Fruit fly (Drosophila melanogaster) whole organism, embryonic: ENCODE data around the gene CG6652.
A peak's percentile ranks its signal among the peaks of the same experiment; 100 is the strongest.

Experiments
- CG12071 ChIP-seq: fragments of 200-800 bp; sonication (Bioruptor generic); optimal IDR thresholded peaks from 3 replicates; lab custom pipeline; 2018; ENCODE audit warnings: missing biosample characterization, mild to moderate bottlenecking, missing genetic modification characterization
- CG14965 ChIP-seq: fragments of 200-800 bp; sonication (Bioruptor generic); optimal IDR thresholded peaks from 2 replicates; lab custom pipeline; 2016; ENCODE audit warnings: missing biosample characterization, missing genetic modification characterization, borderline replicate concordance
- CG1529 ChIP-seq: fragments of 200-800 bp; sonication (Bioruptor generic); optimal IDR thresholded peaks from 3 replicates; lab custom pipeline; 2018; ENCODE audit warnings: missing biosample characterization, missing genetic modification characterization
- CG1602 ChIP-seq: fragments of 200-800 bp; sonication (Bioruptor generic); optimal IDR thresholded peaks from 3 replicates; lab custom pipeline; 2016; ENCODE audit warnings: missing biosample characterization, missing genetic modification characterization
- CG1603 ChIP-seq: fragments of 200-800 bp; sonication (Bioruptor generic); optimal IDR thresholded peaks from 2 replicates; lab custom pipeline; 2019; ENCODE audit warnings: missing biosample characterization, mild to moderate bottlenecking, missing genetic modification characterization, moderate library complexity
- CG18599 ChIP-seq: fragments of 200-800 bp; sonication (Bioruptor generic); optimal IDR thresholded peaks from 3 replicates; lab custom pipeline; 2017; ENCODE audit warnings: missing biosample characterization, missing genetic modification characterization, mild to moderate bottlenecking, moderate library complexity, missing genetic modification reagents
- CG2678 ChIP-seq: fragments of 200-800 bp; sonication (Bioruptor generic); optimal IDR thresholded peaks from 3 replicates; lab custom pipeline; 2019; ENCODE audit warnings: missing biosample characterization, mild to moderate bottlenecking, missing genetic modification characterization, moderate library complexity
- CG30403 ChIP-seq: fragments of 200-800 bp; sonication (Bioruptor generic); optimal IDR thresholded peaks from 3 replicates; lab custom pipeline; 2016; ENCODE audit warnings: missing biosample characterization, missing genetic modification characterization
- CG31224 ChIP-seq: fragments of 200-800 bp; sonication (Bioruptor generic); IDR thresholded peaks from 2 replicates; pipeline ENCODE4 v1.3.6; 2022; ENCODE audit warnings: missing biosample characterization, missing genetic modification characterization
- CG3847 ChIP-seq: fragments of 200-800 bp; sonication (Bioruptor generic); IDR thresholded peaks from 2 replicates; pipeline ENCODE4 v1.3.6; 2022; ENCODE audit warnings: missing biosample characterization, missing genetic modification characterization
- CG4360 ChIP-seq: fragments of 200-800 bp; sonication (Bioruptor generic); IDR thresholded peaks from 2 replicates; pipeline ENCODE4 v1.3.6; 2022; ENCODE audit warnings: missing biosample characterization, missing genetic modification characterization
- CG6175 ChIP-seq: fragments of 200-800 bp; sonication (Bioruptor generic); IDR thresholded peaks from 3 replicates; pipeline ENCODE4 v1.3.6; 2022; ENCODE audit warnings: missing biosample characterization, missing genetic modification characterization
- CG6854 ChIP-seq: fragments of 200-800 bp; sonication (Bioruptor generic); optimal IDR thresholded peaks from 3 replicates; lab custom pipeline; 2017; ENCODE audit warnings: missing biosample characterization, mild to moderate bottlenecking, missing genetic modification characterization
- CG8388 ChIP-seq: fragments of 200-800 bp; sonication (Bioruptor generic); optimal IDR thresholded peaks from 2 replicates; lab custom pipeline; 2019; ENCODE audit warnings: missing biosample characterization, mild to moderate bottlenecking, missing genetic modification characterization, moderate library complexity
- Doc3 ChIP-seq: fragments of 200-800 bp; sonication (Bioruptor generic); IDR thresholded peaks from 3 replicates; pipeline ENCODE4 v1.3.6; 2022; ENCODE audit warnings: missing biosample characterization, missing genetic modification characterization; ENCODE audit not compliant: partially characterized antibody
- Dref ChIP-seq: fragments of 200-800 bp; sonication (Bioruptor generic); IDR thresholded peaks from 2 replicates; pipeline ENCODE4 v1.3.6; 2022; ENCODE audit warnings: missing biosample characterization, missing genetic modification characterization
- Fer2 ChIP-seq: fragments of 200-800 bp; sonication (Bioruptor generic); optimal IDR thresholded peaks from 2 replicates; lab custom pipeline; 2018; ENCODE audit warnings: missing biosample characterization, mild to moderate bottlenecking, missing genetic modification characterization, moderate library complexity
- Gug ChIP-seq: fragments of 200-800 bp; sonication (Bioruptor generic); IDR thresholded peaks from 4 replicates; pipeline ENCODE4 v1.3.6; 2022; ENCODE audit warnings: missing biosample characterization, missing genetic modification characterization
- HLH4C ChIP-seq: fragments of 200-800 bp; sonication (Bioruptor generic); IDR thresholded peaks from 3 replicates; pipeline ENCODE4 v1.3.6; 2022; ENCODE audit warnings: missing biosample characterization, missing genetic modification characterization; ENCODE audit not compliant: partially characterized antibody
- Hmr ChIP-seq: fragments of 200-800 bp; sonication (Bioruptor generic); optimal IDR thresholded peaks from 3 replicates; lab custom pipeline; 2017; ENCODE audit warnings: mild to moderate bottlenecking, missing biosample characterization, missing genetic modification reagents, missing genetic modification characterization
- Hmx ChIP-seq: fragments of 200-800 bp; sonication (Bioruptor generic); optimal IDR thresholded peaks from 2 replicates; lab custom pipeline; 2016; ENCODE audit warnings: missing biosample characterization, missing genetic modification characterization
- Oli ChIP-seq: fragments of 200-800 bp; sonication (Bioruptor generic); optimal IDR thresholded peaks from 2 replicates; lab custom pipeline; 2018; ENCODE audit warnings: missing biosample characterization, mild to moderate bottlenecking, missing genetic modification characterization, moderate library complexity
- PHDP ChIP-seq: fragments of 200-800 bp; sonication (Bioruptor generic); optimal IDR thresholded peaks from 3 replicates; lab custom pipeline; 2018; ENCODE audit warnings: missing biosample characterization, mild to moderate bottlenecking, missing genetic modification characterization, moderate library complexity
- Pdp1 ChIP-seq, 2 experiments: fragments of 200-800 bp; sonication (Bioruptor generic); optimal IDR thresholded peaks; 3 replicates each; lab custom pipeline; 2016; ENCODE audit warnings: missing biosample characterization in 2 of 2, missing genetic modification characterization in 2 of 2, mild to moderate bottlenecking in 1 of 2, moderate library complexity in 1 of 2
- Ptx1 ChIP-seq: fragments of 200-800 bp; sonication (Bioruptor generic); IDR thresholded peaks from 2 replicates; pipeline ENCODE4 v1.3.6; 2022; ENCODE audit warnings: missing biosample characterization, missing genetic modification characterization
- Rfx ChIP-seq: fragments of 200-800 bp; sonication (Bioruptor generic); IDR thresholded peaks from 2 replicates; pipeline ENCODE4 v1.3.6; 2022; ENCODE audit warnings: missing biosample characterization, missing genetic modification characterization
- Scr ChIP-seq: fragments of 200-800 bp; sonication (Bioruptor generic); IDR thresholded peaks from 2 replicates; pipeline ENCODE4 v1.3.6; 2022; ENCODE audit warnings: missing biosample characterization, missing genetic modification characterization; ENCODE audit not compliant: partially characterized antibody
- Vsx1 ChIP-seq: fragments of 200-800 bp; sonication (Bioruptor generic); optimal IDR thresholded peaks from 2 replicates; lab custom pipeline; 2017; ENCODE audit warnings: missing biosample characterization, mild to moderate bottlenecking, missing genetic modification characterization, missing genetic modification reagents
- ab ChIP-seq: fragments of 200-800 bp; sonication (Bioruptor generic); optimal IDR thresholded peaks from 2 replicates; lab custom pipeline; 2016; ENCODE audit warnings: missing biosample characterization, missing genetic modification characterization
- bab2 ChIP-seq: fragments of 200-800 bp; sonication (Bioruptor generic); optimal IDR thresholded peaks from 2 replicates; lab custom pipeline; 2016; ENCODE audit warnings: missing biosample characterization, missing genetic modification characterization
- cato ChIP-seq: fragments of 200-800 bp; sonication (Bioruptor generic); optimal IDR thresholded peaks from 2 replicates; lab custom pipeline; 2016; ENCODE audit warnings: missing biosample characterization, missing genetic modification characterization, borderline replicate concordance
- croc ChIP-seq: fragments of 200-800 bp; sonication (Bioruptor generic); conservative IDR thresholded peaks from 3 replicates; pipeline ENCODE4 v1.3.6; 2022; ENCODE audit warnings: missing biosample characterization, missing genetic modification characterization
- ems ChIP-seq: fragments of 200-800 bp; sonication (Bioruptor generic); optimal IDR thresholded peaks from 3 replicates; lab custom pipeline; 2016; ENCODE audit warnings: missing biosample characterization, missing genetic modification characterization
- esg ChIP-seq: fragments of 200-800 bp; sonication (Bioruptor generic); conservative IDR thresholded peaks from 2 replicates; pipeline ENCODE4 v1.3.6; 2022; ENCODE audit warnings: missing biosample characterization, missing genetic modification characterization
- fd64A ChIP-seq: fragments of 200-800 bp; sonication (Bioruptor generic); optimal IDR thresholded peaks from 3 replicates; lab custom pipeline; 2018; ENCODE audit warnings: missing biosample characterization, mild to moderate bottlenecking, missing genetic modification characterization
- ham ChIP-seq: fragments of 200-800 bp; sonication (Bioruptor generic); IDR thresholded peaks from 2 replicates; pipeline ENCODE4 v1.3.6; 2022; ENCODE audit warnings: missing biosample characterization, missing genetic modification characterization
- mirr ChIP-seq: fragments of 200-800 bp; sonication (Bioruptor generic); optimal IDR thresholded peaks from 3 replicates; lab custom pipeline; 2018; ENCODE audit warnings: missing biosample characterization, mild to moderate bottlenecking, missing genetic modification characterization
- mld ChIP-seq: fragments of 200-800 bp; sonication (Bioruptor generic); IDR thresholded peaks from 3 replicates; pipeline ENCODE4 v1.3.6; 2022; ENCODE audit warnings: missing biosample characterization, missing genetic modification characterization; ENCODE audit not compliant: partially characterized antibody
- pb ChIP-seq: fragments of 200-800 bp; sonication (Bioruptor generic); optimal IDR thresholded peaks from 3 replicates; lab custom pipeline; 2016; ENCODE audit warnings: missing biosample characterization, missing genetic modification characterization
- peb ChIP-seq: fragments of 200-800 bp; sonication (Bioruptor generic); IDR thresholded peaks from 2 replicates; pipeline ENCODE4 v1.3.6; 2022; ENCODE audit warnings: missing biosample characterization, missing genetic modification characterization
- pnt ChIP-seq: fragments of 200-800 bp; sonication (Bioruptor generic); optimal IDR thresholded peaks from 3 replicates; lab custom pipeline; 2016; ENCODE audit warnings: missing biosample characterization, missing genetic modification characterization
- ranshi ChIP-seq: fragments of 200-800 bp; sonication (Bioruptor generic); IDR thresholded peaks from 2 replicates; pipeline ENCODE4 v1.3.6; 2022; ENCODE audit warnings: missing biosample characterization, missing genetic modification characterization
- sd ChIP-seq: fragments of 200-800 bp; sonication (Bioruptor generic); optimal IDR thresholded peaks from 3 replicates; lab custom pipeline; 2018; ENCODE audit warnings: missing biosample characterization, mild to moderate bottlenecking, missing genetic modification characterization, moderate library complexity
- tap ChIP-seq: fragments of 200-800 bp; optimal IDR thresholded peaks from 3 replicates; lab custom pipeline; 2019; ENCODE audit warnings: missing biosample characterization, mild to moderate bottlenecking, missing genetic modification characterization, moderate library complexity
- trh ChIP-seq: fragments of 200-800 bp; sonication (Bioruptor generic); optimal IDR thresholded peaks from 2 replicates; lab custom pipeline; 2016; ENCODE audit warnings: missing biosample characterization, missing genetic modification characterization
- unc-4 ChIP-seq: fragments of 200-800 bp; sonication (Bioruptor generic); IDR thresholded peaks from 2 replicates; pipeline ENCODE4 v1.3.6; 2022; ENCODE audit warnings: missing biosample characterization, missing genetic modification characterization; ENCODE audit not compliant: partially characterized antibody
- vvl ChIP-seq: fragments of 200-800 bp; sonication (Bioruptor generic); IDR thresholded peaks from 2 replicates; pipeline ENCODE4 v1.3.6; 2022; ENCODE audit warnings: missing biosample characterization, missing genetic modification characterization
- yki ChIP-seq: fragments of >200 bp; optimal IDR thresholded peaks from 3 replicates; lab custom pipeline; 2018

CG6652 gene

DNA sequence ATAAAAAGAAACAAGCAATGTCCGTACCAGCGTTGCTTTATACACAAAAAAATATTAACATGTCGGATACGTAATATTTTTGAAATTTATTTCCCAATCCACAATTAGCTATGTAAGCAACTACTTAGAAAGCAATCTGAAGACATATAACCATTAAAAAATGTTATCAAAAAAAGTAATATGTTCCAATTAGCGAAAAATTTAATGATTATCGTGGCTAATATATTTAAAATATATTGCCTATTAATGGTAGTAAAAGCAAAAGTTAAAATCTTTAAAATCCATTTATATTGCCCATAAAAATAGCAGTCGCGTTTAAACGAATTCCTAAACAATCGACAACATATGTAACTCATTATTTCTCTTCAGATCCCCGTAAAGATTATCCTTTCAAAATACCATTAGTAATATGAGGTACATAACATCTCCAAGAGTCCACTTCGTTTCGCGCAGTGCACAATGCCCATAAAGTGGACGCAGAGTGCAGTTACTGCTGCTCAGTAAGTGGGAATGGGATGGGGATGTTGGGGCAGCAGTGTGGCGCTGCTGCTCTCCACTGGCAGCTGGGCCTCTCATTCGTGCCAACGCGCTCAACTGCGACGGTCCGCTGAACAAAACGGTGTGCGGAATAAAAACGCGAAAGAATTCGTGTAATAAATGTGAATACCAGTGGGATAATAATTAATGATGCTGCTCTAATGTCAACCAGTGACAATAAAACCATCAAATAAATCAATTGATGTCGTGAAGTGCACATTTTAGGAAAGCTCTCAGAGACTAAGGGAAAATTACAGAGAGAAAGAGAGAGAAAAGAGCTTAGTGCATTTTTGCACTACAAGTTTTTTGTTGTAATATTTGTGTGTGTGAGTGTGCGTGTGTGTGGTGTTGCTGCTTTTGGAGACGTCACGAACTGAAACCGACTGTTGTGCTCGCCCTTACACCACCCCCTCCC is 36.3 kb downstream of the CG6652 start (continued):
- TF ChIP-seq peb (GFP tag; lab: Robert Waterston, UW) (no peak), unc-4 (no peak), CG18599 (GFP tag; lab: Kevin White, UChicago) (peak; percentile 27), CG14965 (GFP tag; lab: Kevin White, UChicago) (no peak), ab (GFP tag; lab: Kevin White, UChicago) (no peak), CG3847 (GFP tag; lab: Robert Waterston, UW) (peak; percentile 29; the same call in 1 of the 2 replicates), Scr (no peak), Gug (GFP tag; lab: Robert Waterston, UW) (peak; percentile 61; the same call in 2 of the 4 replicates), trh (GFP tag; lab: Kevin White, UChicago) (no peak), CG4360 (GFP tag; lab: Robert Waterston, UW) (no peak), Hmx (GFP tag; lab: Kevin White, UChicago) (no peak), PHDP (tag; lab: Kevin White, UChicago) (peak; percentile 28), CG31224 (GFP tag; lab: Robert Waterston, UW) (no peak), CG6854 (GFP tag; lab: Kevin White, UChicago) (peak; percentile 14), CG30403 (GFP tag; lab: Kevin White, UChicago) (peak; percentile 77), sd (tag; lab: Kevin White, UChicago) (peak; percentile 66), Rfx (GFP tag; lab: Robert Waterston, UW) (peak; percentile 71), CG8388 (peak; percentile 41), fd64A (GFP tag; lab: Kevin White, UChicago) (no peak), cato (GFP tag; lab: Kevin White, UChicago) (no peak), CG12071 (GFP tag; lab: Kevin White, UChicago) (peak; percentile 31), Pdp1 (GFP tag; optimal IDR thresholded peaks at IDR 0.05; lab: Kevin White, UChicago) (peak; percentile 28 to 46), mld (GFP tag; lab: Robert Waterston, UW) (no peak), Vsx1 (GFP tag; lab: Kevin White, UChicago) (no peak), CG1603 (tag; lab: Kevin White, UChicago) (peak; percentile 46), ham (GFP tag; lab: Robert Waterston, UW) (0 out of 2 replicates have a peak, but pooled peaks have one; percentile 37), Dref (no peak), vvl (GFP tag; lab: Robert Waterston, UW) (peak; percentile 41; the same call in 1 of the 2 replicates), bab2 (GFP tag; lab: Kevin White, UChicago) (no peak), Ptx1 (peak; percentile 69), pnt (GFP tag; lab: Kevin White, UChicago) (no peak), Doc3 (GFP tag; lab: Robert Waterston, UW) (no peak), yki (lab: Kevin White, UChicago) (no peak), pb (GFP tag; lab: Kevin White, UChicago) (no peak), ranshi (GFP tag; lab: Robert Waterston, UW) (peak; percentile 61), Hmr (GFP tag; lab: Kevin White, UChicago) (peak; percentile 24), CG1529 (GFP tag; lab: Kevin White, UChicago) (peak; percentile 34), Oli (tag; lab: Kevin White, UChicago) (peak; percentile 75), CG2678 (tag; lab: Kevin White, UChicago) (peak; percentile 73), tap (tag; lab: Kevin White, UChicago) (no peak), croc (GFP tag; lab: Robert Waterston, UW) (0 out of 3 replicates have a peak, but pooled peaks have one; percentile 24), esg (0 out of 2 replicates have a peak, but pooled peaks have one; percentile 15), Fer2 (tag; lab: Kevin White, UChicago) (no peak), CG6175 (GFP tag; lab: Robert Waterston, UW) (0 out of 3 replicates have a peak, but pooled peaks have one; percentile 30), CG1602 (GFP tag; lab: Kevin White, UChicago) (peak; percentile 57), mirr (GFP tag; lab: Kevin White, UChicago) (no peak), HLH4C (no peak), ems (GFP tag; lab: Kevin White, UChicago) (peak; percentile 30)
